Fruit fly (Drosophila melanogaster): ENCODE measurements around the gene Inx5.
A peak's percentile ranks its signal among the peaks of the same experiment; 100 is the strongest.

DNA sequence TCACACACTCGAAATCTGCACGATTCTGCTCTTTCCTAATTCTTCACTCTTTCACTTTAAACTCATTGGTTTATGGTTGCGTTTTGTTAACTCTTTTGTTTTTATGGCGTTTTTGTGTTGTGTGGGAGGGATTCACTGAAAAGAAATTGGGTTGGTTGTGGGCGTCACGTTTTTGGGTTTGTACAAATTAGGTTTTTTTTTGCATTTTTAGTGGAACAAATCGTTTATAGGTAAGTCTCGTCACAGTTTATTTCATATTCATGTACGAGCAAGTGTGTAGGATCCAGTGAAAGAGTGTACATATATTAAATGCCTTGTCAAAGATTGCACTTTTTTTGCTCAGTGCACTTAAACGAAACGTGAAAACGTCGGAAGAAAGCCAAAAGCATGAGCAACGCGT lies 6.0 kb downstream of the Inx5 start:
- TF ChIP-seq eg (GFP tag; IDR thresholded peaks at IDR 0.05) (no peak), CG6854 (GFP tag; optimal IDR thresholded peaks at IDR 0.05) (no peak), CG6792 (GFP tag; optimal IDR thresholded peaks at IDR 0.05) (peak; percentile 53), CG31627 (GFP tag; optimal IDR thresholded peaks at IDR 0.05) (peak; percentile 80)
